Worm (Caenorhabditis elegans) whole organism, midembryonic: ENCODE measurements around the gene nhr-175.

Experiments used
- T22C8.4 ChIP-seq: fragments of 200-800 bp; sonication (Bioruptor generic); IDR thresholded peaks from 2 replicates; pipeline ENCODE4 v1.3.6; 2022; ENCODE audit warnings: missing genetic modification characterization, missing compliant biosample characterization
- flt-1 ChIP-seq: fragments of 200-800 bp; sonication (Bioruptor generic); IDR thresholded peaks from 2 replicates; pipeline ENCODE4 v1.3.6; 2022; ENCODE audit warnings: missing genetic modification characterization, missing compliant biosample characterization
- klf-2 ChIP-seq: fragments of 200-800 bp; sonication (Bioruptor generic); conservative IDR thresholded peaks from 2 replicates; pipeline ENCODE4 v1.3.6; 2022; ENCODE audit warnings: missing genetic modification reagents, missing genetic modification characterization, missing compliant biosample characterization
- med-1 ChIP-seq: sonication (generic microtip); optimal IDR thresholded peaks from 2 replicates; lab custom pipeline; 2017; ENCODE audit warnings: missing genetic modification characterization, mild to moderate bottlenecking, missing compliant biosample characterization, antibody characterized with exemption, missing genetic modification reagents; ENCODE audit not compliant: insufficient read depth
- ref-1 ChIP-seq: fragments of 200-800 bp; sonication (Bioruptor generic); conservative IDR thresholded peaks from 2 replicates; pipeline ENCODE4 v1.3.6; 2022; ENCODE audit warnings: missing genetic modification reagents, missing genetic modification characterization, missing compliant biosample characterization
- tab-1 ChIP-seq: fragments of 200-800 bp; sonication (Bioruptor generic); IDR thresholded peaks from 2 replicates; pipeline ENCODE4 v1.3.6; 2022; ENCODE audit warnings: missing genetic modification characterization, missing compliant biosample characterization
- ztf-23 ChIP-seq: fragments of 200-800 bp; sonication (Bioruptor generic); IDR thresholded peaks from 2 replicates; pipeline ENCODE4 v1.3.6; 2022; ENCODE audit warnings: missing genetic modification reagents, missing genetic modification characterization, missing compliant biosample characterization

DNA sequence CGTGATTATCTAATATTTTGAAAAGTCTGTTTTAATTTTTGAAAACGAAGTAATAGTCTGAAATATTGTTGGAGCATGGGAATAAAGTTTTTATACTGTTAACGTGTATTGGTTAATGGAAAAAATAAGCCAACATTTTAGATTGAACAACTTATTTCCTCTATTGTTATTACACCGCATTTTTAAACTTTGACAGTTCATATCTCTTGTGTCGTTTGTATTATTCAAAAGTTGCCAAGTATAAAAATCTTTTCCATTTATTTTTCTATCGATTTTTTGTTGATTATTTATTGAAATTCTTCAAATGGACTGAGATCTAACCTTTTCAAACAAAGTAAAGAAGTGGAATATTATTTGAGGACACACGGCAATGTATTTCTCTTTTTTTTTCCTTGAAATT lies 35.7 kb upstream of the nhr-175 start, which contains the start of gene str-165:
- TF ChIP-seq ztf-23 (GFP tag; lab: Robert Waterston, UW) (no peak), klf-2 (GFP tag; lab: Robert Waterston, UW) (no peak), T22C8.4 (GFP tag; lab: Robert Waterston, UW) (no peak), tab-1 (GFP tag; lab: Robert Waterston, UW) (no peak), med-1 (GFP tag; lab: Kevin White, UChicago) (no peak), flt-1 (GFP tag; lab: Robert Waterston, UW) (no peak), ref-1 (GFP tag; lab: Robert Waterston, UW) (no peak)
